Fruit fly (Drosophila melanogaster) whole organism, embryonic: ENCODE results near the gene Pvr.

Experiments
- BtbVII ChIP-seq: fragments of 200-800 bp; sonication (Bioruptor generic); optimal IDR thresholded peaks from 3 replicates; lab custom pipeline; 2017; ENCODE audit warnings: missing biosample characterization, mild to moderate bottlenecking, missing genetic modification characterization
- CG10274 ChIP-seq: fragments of 200-800 bp; sonication (Bioruptor generic); optimal IDR thresholded peaks from 3 replicates; lab custom pipeline; 2017; ENCODE audit warnings: missing biosample characterization, mild to moderate bottlenecking, missing genetic modification characterization
- CG10431 ChIP-seq: fragments of 200-800 bp; sonication (Bioruptor generic); optimal IDR thresholded peaks from 3 replicates; lab custom pipeline; 2018; ENCODE audit warnings: missing biosample characterization, mild to moderate bottlenecking, missing genetic modification characterization
- CG10959 ChIP-seq: fragments of 200-800 bp; sonication (Bioruptor generic); IDR thresholded peaks from 2 replicates; pipeline ENCODE4 v1.3.6; 2022; ENCODE audit warnings: missing biosample characterization, missing genetic modification characterization
- CG11695 ChIP-seq: fragments of 200-800 bp; sonication (Bioruptor generic); IDR thresholded peaks from 3 replicates; pipeline ENCODE4 v1.3.6; 2022; ENCODE audit warnings: missing biosample characterization, missing genetic modification characterization
- CG11696 ChIP-seq: fragments of 200-800 bp; sonication (Bioruptor generic); IDR thresholded peaks from 2 replicates; pipeline ENCODE4 v1.3.6; 2022; ENCODE audit warnings: missing biosample characterization, missing genetic modification characterization
- CG12391 ChIP-seq: fragments of 200-800 bp; sonication (Bioruptor generic); optimal IDR thresholded peaks from 3 replicates; lab custom pipeline; 2018; ENCODE audit warnings: missing biosample characterization, mild to moderate bottlenecking, missing genetic modification characterization, moderate library complexity
- CG15073 ChIP-seq: fragments of 200-800 bp; sonication (Bioruptor generic); optimal IDR thresholded peaks from 2 replicates; lab custom pipeline; 2016; ENCODE audit warnings: missing biosample characterization, missing genetic modification characterization
- CG15269 ChIP-seq: fragments of 200-800 bp; sonication (Bioruptor generic); optimal IDR thresholded peaks from 2 replicates; lab custom pipeline; 2018; ENCODE audit warnings: missing biosample characterization, mild to moderate bottlenecking, missing genetic modification characterization, moderate library complexity
- CG1647 ChIP-seq: fragments of 200-800 bp; sonication (Bioruptor generic); optimal IDR thresholded peaks from 3 replicates; lab custom pipeline; 2016; ENCODE audit warnings: missing biosample characterization, missing genetic modification characterization
- CG16779 ChIP-seq: fragments of 200-800 bp; sonication (Bioruptor generic); IDR thresholded peaks from 2 replicates; pipeline ENCODE4 v1.3.6; 2022; ENCODE audit warnings: missing biosample characterization, missing genetic modification characterization
- CG16815 ChIP-seq: fragments of 200-800 bp; sonication (Bioruptor generic); optimal IDR thresholded peaks from 3 replicates; lab custom pipeline; 2017; ENCODE audit warnings: missing biosample characterization, mild to moderate bottlenecking, missing genetic modification characterization
- CG2712 ChIP-seq: fragments of 200-800 bp; optimal IDR thresholded peaks from 3 replicates; lab custom pipeline; 2019; ENCODE audit warnings: missing biosample characterization, mild to moderate bottlenecking, missing genetic modification characterization, moderate library complexity
- CG2875 ChIP-seq: fragments of 200-800 bp; sonication (Bioruptor generic); optimal IDR thresholded peaks from 2 replicates; lab custom pipeline; 2017; ENCODE audit warnings: missing biosample characterization, mild to moderate bottlenecking, missing genetic modification characterization, missing genetic modification reagents
- CG31441 ChIP-seq: fragments of 200-800 bp; sonication (Bioruptor generic); IDR thresholded peaks from 2 replicates; pipeline ENCODE4 v1.3.6; 2022; ENCODE audit warnings: missing biosample characterization, missing genetic modification characterization
- CG33557 ChIP-seq: fragments of 200-800 bp; sonication (Bioruptor generic); optimal IDR thresholded peaks from 2 replicates; lab custom pipeline; 2019; ENCODE audit warnings: missing biosample characterization, mild to moderate bottlenecking, missing genetic modification characterization, moderate library complexity
- CG6854 ChIP-seq: fragments of 200-800 bp; sonication (Bioruptor generic); optimal IDR thresholded peaks from 3 replicates; lab custom pipeline; 2017; ENCODE audit warnings: missing biosample characterization, mild to moderate bottlenecking, missing genetic modification characterization
- CG8281 ChIP-seq: fragments of 200-800 bp; sonication (Bioruptor generic); optimal IDR thresholded peaks from 2 replicates; lab custom pipeline; 2018; ENCODE audit warnings: missing biosample characterization, mild to moderate bottlenecking, missing genetic modification characterization, moderate library complexity
- CG8290 ChIP-seq, 3 experiments: fragments of 200-800 bp; sonication (Bioruptor generic); optimal IDR thresholded peaks; 2 replicates each; lab custom pipeline; 2016 to 2019; ENCODE audit warnings: missing biosample characterization in 3 of 3, missing genetic modification characterization in 3 of 3, mild to moderate bottlenecking in 2 of 3, moderate library complexity in 1 of 3
- CG8765 ChIP-seq: fragments of 200-800 bp; sonication (Bioruptor generic); IDR thresholded peaks from 2 replicates; pipeline ENCODE4 v1.3.6; 2022; ENCODE audit warnings: missing biosample characterization, missing genetic modification characterization
- Dek ChIP-seq: fragments of 200-800 bp; sonication (Bioruptor generic); optimal IDR thresholded peaks from 3 replicates; lab custom pipeline; 2019; ENCODE audit warnings: missing biosample characterization, mild to moderate bottlenecking, missing genetic modification characterization, moderate library complexity
- ERR ChIP-seq: fragments of 200-800 bp; sonication (Bioruptor generic); optimal IDR thresholded peaks from 2 replicates; lab custom pipeline; 2016; ENCODE audit warnings: missing biosample characterization, missing genetic modification characterization
- Ets97D ChIP-seq: fragments of 200-800 bp; sonication (Bioruptor generic); optimal IDR thresholded peaks from 3 replicates; lab custom pipeline; 2016; ENCODE audit warnings: missing biosample characterization, missing genetic modification characterization
- H15 ChIP-seq: fragments of 200-800 bp; sonication (Bioruptor generic); IDR thresholded peaks from 3 replicates; pipeline ENCODE4 v1.3.6; 2022; ENCODE audit warnings: missing biosample characterization, missing genetic modification characterization
- HLH4C ChIP-seq: fragments of 200-800 bp; sonication (Bioruptor generic); IDR thresholded peaks from 3 replicates; pipeline ENCODE4 v1.3.6; 2022; ENCODE audit warnings: missing biosample characterization, missing genetic modification characterization; ENCODE audit not compliant: partially characterized antibody
- NFAT ChIP-seq: fragments of 200-800 bp; sonication (Bioruptor generic); IDR thresholded peaks from 2 replicates; pipeline ENCODE4 v1.3.6; 2022; ENCODE audit warnings: missing biosample characterization, missing genetic modification characterization
- NK7.1 ChIP-seq: fragments of 200-800 bp; sonication (Bioruptor generic); optimal IDR thresholded peaks from 3 replicates; lab custom pipeline; 2016; ENCODE audit warnings: missing biosample characterization, missing genetic modification characterization
- Ptx1 ChIP-seq: fragments of 200-800 bp; sonication (Bioruptor generic); IDR thresholded peaks from 2 replicates; pipeline ENCODE4 v1.3.6; 2022; ENCODE audit warnings: missing biosample characterization, missing genetic modification characterization
- Scr ChIP-seq: fragments of 200-800 bp; sonication (Bioruptor generic); IDR thresholded peaks from 2 replicates; pipeline ENCODE4 v1.3.6; 2022; ENCODE audit warnings: missing biosample characterization, missing genetic modification characterization; ENCODE audit not compliant: partially characterized antibody
- Sox102F ChIP-seq: fragments of 200-800 bp; sonication (Bioruptor generic); optimal IDR thresholded peaks from 2 replicates; lab custom pipeline; 2018; ENCODE audit warnings: missing biosample characterization, mild to moderate bottlenecking, missing genetic modification characterization, moderate library complexity
- TFAM ChIP-seq: fragments of 200-800 bp; sonication (Bioruptor generic); optimal IDR thresholded peaks from 2 replicates; lab custom pipeline; 2017; ENCODE audit warnings: missing biosample characterization, missing genetic modification characterization, inconsistent platforms
- Usf ChIP-seq: fragments of 200-800 bp; sonication (Bioruptor generic); optimal IDR thresholded peaks from 2 replicates; lab custom pipeline; 2017; ENCODE audit warnings: missing genotype, missing biosample characterization, missing genetic modification characterization
- ara ChIP-seq: fragments of 200-800 bp; sonication (Bioruptor generic); IDR thresholded peaks from 2 replicates; pipeline ENCODE4 v1.3.6; 2022; ENCODE audit warnings: missing biosample characterization, missing genetic modification characterization
- bcd ChIP-seq: fragments of 200-800 bp; sonication (Bioruptor generic); optimal IDR thresholded peaks from 2 replicates; lab custom pipeline; 2017; ENCODE audit warnings: missing biosample characterization, mild to moderate bottlenecking, missing genetic modification characterization
- cas ChIP-seq: fragments of 200-800 bp; sonication (Bioruptor generic); IDR thresholded peaks from 2 replicates; pipeline ENCODE4 v1.3.6; 2022; ENCODE audit warnings: missing biosample characterization, missing genetic modification characterization
- chn ChIP-seq: fragments of 200-800 bp; sonication (Bioruptor generic); optimal IDR thresholded peaks from 2 replicates; lab custom pipeline; 2016; ENCODE audit warnings: missing biosample characterization, missing genetic modification characterization
- disco-r ChIP-seq: fragments of 200-800 bp; sonication (Bioruptor generic); optimal IDR thresholded peaks from 2 replicates; lab custom pipeline; 2016; ENCODE audit warnings: missing biosample characterization, missing genetic modification characterization
- gcm ChIP-seq: fragments of 200-800 bp; sonication (Bioruptor generic); optimal IDR thresholded peaks from 2 replicates; lab custom pipeline; 2019; ENCODE audit warnings: missing biosample characterization, mild to moderate bottlenecking, missing genetic modification characterization, moderate library complexity
- klu ChIP-seq: fragments of 200-800 bp; sonication (Bioruptor generic); IDR thresholded peaks from 2 replicates; pipeline ENCODE4 v1.3.6; 2022; ENCODE audit warnings: missing biosample characterization, missing genetic modification characterization
- knrl ChIP-seq: fragments of 200-800 bp; sonication (Bioruptor generic); IDR thresholded peaks from 3 replicates; pipeline ENCODE4 v1.3.6; 2022; ENCODE audit warnings: missing biosample characterization, missing genetic modification characterization; ENCODE audit not compliant: partially characterized antibody
- lov ChIP-seq, 2 experiments: fragments of 200-800 bp in 1 of 2; fragments of >200 bp in 1 of 2; sonication (Bioruptor generic) in 1 of 2; IDR thresholded peaks in 1 of 2; optimal IDR thresholded peaks in 1 of 2; 2 replicates in 1 of 2; 3 replicates in 1 of 2; pipeline versions ENCODE4 v1.3.6 to Lab custom; 2017 to 2022; ENCODE audit warnings: missing biosample characterization in 1 of 2, missing genetic modification characterization in 1 of 2
- oc ChIP-seq: fragments of 200-800 bp; sonication (Bioruptor generic); optimal IDR thresholded peaks from 2 replicates; lab custom pipeline; 2018; ENCODE audit warnings: missing biosample characterization, mild to moderate bottlenecking, missing genetic modification characterization, moderate library complexity
- pnt ChIP-seq: fragments of 200-800 bp; sonication (Bioruptor generic); optimal IDR thresholded peaks from 3 replicates; lab custom pipeline; 2016; ENCODE audit warnings: missing biosample characterization, missing genetic modification characterization
- pzg ChIP-seq: fragments of 200-800 bp; sonication (Bioruptor generic); optimal IDR thresholded peaks from 3 replicates; lab custom pipeline; 2018; ENCODE audit warnings: missing biosample characterization, mild to moderate bottlenecking, missing genetic modification characterization, moderate library complexity
- sima ChIP-seq: fragments of 200-800 bp; sonication (Bioruptor generic); optimal IDR thresholded peaks from 2 replicates; lab custom pipeline; 2016; ENCODE audit warnings: missing biosample characterization, missing genetic modification characterization
- tll ChIP-seq, 2 experiments: fragments of 200-800 bp in 1 of 2; fragments of >200 bp in 1 of 2; sonication (Bioruptor generic) in 1 of 2; optimal IDR thresholded peaks; 2 replicates each; lab custom pipeline; 2017 to 2019; ENCODE audit warnings: missing biosample characterization in 2 of 2, missing genetic modification characterization in 2 of 2, mild to moderate bottlenecking in 1 of 2, moderate library complexity in 1 of 2
- toy ChIP-seq: fragments of 200-800 bp; sonication (Bioruptor generic); IDR thresholded peaks from 2 replicates; pipeline ENCODE4 v1.3.6; 2022; ENCODE audit warnings: missing biosample characterization, missing genetic modification characterization
- tx ChIP-seq: fragments of 200-800 bp; sonication (Bioruptor generic); optimal IDR thresholded peaks from 2 replicates; lab custom pipeline; 2016; ENCODE audit warnings: missing biosample characterization, missing genetic modification characterization

Pvr gene

dm6 chr2L:8212666-8213270 is 26.9 kb downstream of the Pvr start, which contains the start of the genes CG8372 and CG8360 (continued):
- TF ChIP-seq CG8290 (GFP tag; optimal IDR thresholded peaks at IDR 0.05; lab: Kevin White, UChicago) (peak; percentile 98), CG8290 (tag; optimal IDR thresholded peaks at IDR 0.05; lab: Kevin White, UChicago) (peak; percentile 89 to 97), CG12391 (tag; lab: Kevin White, UChicago) (peak; percentile 99), H15 (GFP tag; lab: Robert Waterston, UW) (peak; percentile 99), CG8281 (tag; lab: Kevin White, UChicago) (peak; percentile 91), CG16779 (GFP tag; lab: Robert Waterston, UW) (peak; percentile 98), CG11696 (GFP tag; lab: Robert Waterston, UW) (peak; percentile 96), CG10274 (GFP tag; lab: Kevin White, UChicago) (peak; percentile 94), CG33557 (GFP tag; lab: Kevin White, UChicago) (peak; percentile 95), ara (GFP tag; lab: Robert Waterston, UW) (peak; percentile 99), toy (peak; percentile 96), Scr (GFP tag; lab: Robert Waterston, UW) (peak; percentile 49), CG15269 (tag; lab: Kevin White, UChicago) (peak; percentile 99), CG31441 (GFP tag; lab: Robert Waterston, UW) (peak; percentile 98), cas (peak; percentile 97), Dek (tag; lab: Kevin White, UChicago) (peak; percentile 98), chn (GFP tag; lab: Kevin White, UChicago) (peak; percentile 99), pzg (peak; percentile 74), CG10959 (GFP tag; lab: Robert Waterston, UW) (peak; percentile 97), klu (GFP tag; lab: Robert Waterston, UW) (peak; percentile 98), lov (optimal IDR thresholded peaks at IDR 0.05; lab: Kevin White, UChicago) (no peak), lov (GFP tag; IDR thresholded peaks at IDR 0.05; lab: Robert Waterston, UW) (peak; percentile 99), CG16815 (GFP tag; lab: Kevin White, UChicago) (peak; percentile 98), CG15073 (GFP tag; lab: Kevin White, UChicago) (peak; percentile 92), Ptx1 (GFP tag; lab: Robert Waterston, UW) (peak; percentile 100), oc (peak; percentile 97), ERR (GFP tag; lab: Kevin White, UChicago) (peak; percentile 99), disco-r (peak; percentile 98), CG1647 (GFP tag; lab: Kevin White, UChicago) (peak; percentile 99), sima (GFP tag; lab: Kevin White, UChicago) (peak; percentile 95), tll (GFP tag; optimal IDR thresholded peaks at IDR 0.05; lab: Kevin White, UChicago) (peak in 1 of 2 experiments; percentile 72), Usf (peak; percentile 97), NK7.1 (peak; percentile 98), HLH4C (0 out of 3 replicates have a peak, but pooled peaks have one; percentile 20), CG2875 (GFP tag; lab: Kevin White, UChicago) (peak; percentile 98), CG11695 (GFP tag; lab: Robert Waterston, UW) (peak; percentile 99), TFAM (peak; percentile 90), CG2712 (peak; percentile 99), CG10431 (GFP tag; lab: Kevin White, UChicago) (peak; percentile 92), Ets97D (GFP tag; lab: Kevin White, UChicago) (peak; percentile 96), tx (GFP tag; lab: Kevin White, UChicago) (peak; percentile 99), Sox102F (GFP tag; lab: Kevin White, UChicago) (peak; percentile 98), CG8765 (peak; percentile 99), knrl (GFP tag; lab: Robert Waterston, UW) (peak; percentile 57; the same call in 2 of the 3 replicates), BtbVII (GFP tag; lab: Kevin White, UChicago) (peak; percentile 98), CG6854 (peak; percentile 97), NFAT (GFP tag; lab: Robert Waterston, UW) (peak; percentile 99), bcd (peak; percentile 99), gcm (GFP tag; lab: Kevin White, UChicago) (peak; percentile 98), pnt (peak; percentile 99)
